Worm (Caenorhabditis elegans) whole organism, young adult: ENCODE measurements around the gene F56C3.9.
A peak's percentile ranks its signal among the peaks of the same experiment; 100 is the strongest.

Experiments used
- B0035.1 ChIP-seq: sonication (generic microtip); optimal IDR thresholded peaks from 2 replicates; lab custom pipeline; 2016; ENCODE audit warnings: missing genetic modification characterization, mild to moderate bottlenecking, missing compliant biosample characterization, missing genotype, missing genetic modification reagents
- F22D6.2 ChIP-seq: sonication (generic microtip); optimal IDR thresholded peaks from 2 replicates; lab custom pipeline; 2016; ENCODE audit warnings: mild to moderate bottlenecking, missing genetic modification characterization, missing compliant biosample characterization
- F39B2.1 ChIP-seq: fragments of 200-800 bp; sonication (Bioruptor generic); IDR thresholded peaks from 2 replicates; pipeline ENCODE4 v1.3.6; 2022; ENCODE audit warnings: missing genetic modification reagents, missing genetic modification characterization, missing compliant biosample characterization
- F49E8.2 ChIP-seq: sonication (generic microtip); optimal IDR thresholded peaks from 3 replicates; lab custom pipeline; 2017; ENCODE audit warnings: missing genetic modification characterization, mild to moderate bottlenecking, missing compliant biosample characterization, antibody characterized with exemption, moderate library complexity; ENCODE audit not compliant: insufficient read depth
- F57A8.1 ChIP-seq: fragments of 200-800 bp; sonication (Bioruptor generic); optimal IDR thresholded peaks from 2 replicates; lab custom pipeline; 2018; ENCODE audit warnings: mild to moderate bottlenecking, missing genetic modification characterization, moderate library complexity, missing compliant biosample characterization
- K12H6.12 ChIP-seq: fragments of 200-800 bp; sonication (Bioruptor generic); optimal IDR thresholded peaks from 2 replicates; lab custom pipeline; 2018; ENCODE audit warnings: mild to moderate bottlenecking, missing genetic modification characterization, missing compliant biosample characterization
- T07F8.4 ChIP-seq: sonication (generic microtip); optimal IDR thresholded peaks from 2 replicates; lab custom pipeline; 2016; ENCODE audit warnings: mild to moderate bottlenecking, missing genetic modification characterization, moderate library complexity, missing compliant biosample characterization
- T26A5.8 ChIP-seq: sonication (generic microtip); optimal IDR thresholded peaks from 2 replicates; lab custom pipeline; 2016; ENCODE audit warnings: missing genetic modification characterization, missing compliant biosample characterization
- Y67H2A.10 ChIP-seq: fragments of 200-800 bp; sonication (Bioruptor generic); conservative IDR thresholded peaks from 2 replicates; pipeline ENCODE4 v1.3.6; 2022; ENCODE audit warnings: missing genetic modification reagents, missing genetic modification characterization, missing compliant biosample characterization
- ZK185.1 ChIP-seq: sonication (generic microtip); optimal IDR thresholded peaks from 2 replicates; lab custom pipeline; 2016; ENCODE audit warnings: mild to moderate bottlenecking, missing genetic modification characterization, missing compliant biosample characterization; ENCODE audit not compliant: poor library complexity, severe bottlenecking
- cebp-1 ChIP-seq, 2 experiments: fragments of 200-800 bp in 1 of 2; sonication (Bioruptor generic) in 1 of 2; sonication (generic microtip) in 1 of 2; IDR thresholded peaks in 1 of 2; optimal IDR thresholded peaks in 1 of 2; 2 replicates each; pipeline versions ENCODE4 v1.3.6 to Lab custom; 2017 to 2022; ENCODE audit warnings: missing compliant biosample characterization in 2 of 2, missing genetic modification characterization in 2 of 2, mild to moderate bottlenecking in 1 of 2, missing genetic modification reagents in 1 of 2, moderate library complexity in 1 of 2
- ceh-100 ChIP-seq: fragments of 200-800 bp; sonication (Bioruptor generic); IDR thresholded peaks from 2 replicates; pipeline ENCODE4 v1.3.6; 2022; ENCODE audit warnings: missing genetic modification reagents, missing genetic modification characterization, missing compliant biosample characterization
- ceh-40 ChIP-seq: fragments of 200-800 bp; sonication (Bioruptor generic); IDR thresholded peaks from 2 replicates; pipeline ENCODE4 v1.3.6; 2022; ENCODE audit warnings: missing genetic modification characterization, missing compliant biosample characterization
- ceh-58 ChIP-seq: fragments of 200-800 bp; sonication (Bioruptor generic); IDR thresholded peaks from 2 replicates; pipeline ENCODE4 v1.3.6; 2022; ENCODE audit warnings: missing genetic modification characterization, missing compliant biosample characterization
- ceh-91 ChIP-seq: fragments of 200-800 bp; sonication (Bioruptor generic); IDR thresholded peaks from 2 replicates; pipeline ENCODE4 v1.3.6; 2022; ENCODE audit warnings: missing genetic modification reagents, missing genetic modification characterization, missing compliant biosample characterization
- die-1 ChIP-seq: sonication (generic microtip); optimal IDR thresholded peaks from 2 replicates; lab custom pipeline; 2016; ENCODE audit warnings: missing genotype, mild to moderate bottlenecking, missing genetic modification characterization, missing compliant biosample characterization
- dox-1 ChIP-seq: fragments of 200-800 bp; sonication (Bioruptor generic); IDR thresholded peaks from 2 replicates; pipeline ENCODE4 v1.3.6; 2022; ENCODE audit warnings: missing genetic modification reagents, missing genetic modification characterization, missing compliant biosample characterization
- dpff-1 ChIP-seq: sonication (generic microtip); optimal IDR thresholded peaks from 2 replicates; lab custom pipeline; 2017; ENCODE audit warnings: mild to moderate bottlenecking, missing genetic modification characterization, missing compliant biosample characterization
- dpl-1 ChIP-seq: fragments of 150-350 bp; optimal IDR thresholded peaks from 2 replicates; lab custom pipeline; 2014; ENCODE audit warnings: missing biosample characterization, missing genetic modification reagents, missing genetic modification characterization
- efl-1 ChIP-seq: fragments of 150-350 bp; optimal IDR thresholded peaks from 2 replicates; lab custom pipeline; 2014; ENCODE audit warnings: missing biosample characterization, missing genetic modification reagents, missing genetic modification characterization
- gei-17 ChIP-seq: fragments of 200-800 bp; sonication (Bioruptor generic); optimal IDR thresholded peaks from 2 replicates; lab custom pipeline; 2018; ENCODE audit warnings: mild to moderate bottlenecking, missing genetic modification characterization, missing compliant biosample characterization
- hlh-26 ChIP-seq: fragments of 200-800 bp; sonication (Bioruptor generic); conservative IDR thresholded peaks from 2 replicates; pipeline ENCODE4 v1.3.6; 2022; ENCODE audit warnings: missing genetic modification reagents, missing genetic modification characterization, missing compliant biosample characterization
- hmg-1.2 ChIP-seq: fragments of 200-800 bp; sonication (Bioruptor generic); IDR thresholded peaks from 2 replicates; pipeline ENCODE4 v1.3.6; 2022; ENCODE audit warnings: missing genetic modification reagents, missing genetic modification characterization, missing compliant biosample characterization
- hsf-1 ChIP-seq: fragments of 200-800 bp; sonication (Bioruptor generic); IDR thresholded peaks from 2 replicates; pipeline ENCODE4 v1.3.6; 2022; ENCODE audit warnings: missing genetic modification reagents, missing genetic modification characterization, missing compliant biosample characterization
- lag-1 ChIP-seq: fragments of 200-800 bp; sonication (Bioruptor generic); IDR thresholded peaks from 2 replicates; pipeline ENCODE4 v1.3.6; 2022; ENCODE audit warnings: missing genetic modification reagents, missing genetic modification characterization, missing compliant biosample characterization
- let-607 ChIP-seq, 2 experiments: fragments of 200-800 bp in 1 of 2; sonication (Bioruptor generic) in 1 of 2; sonication (generic microtip) in 1 of 2; optimal IDR thresholded peaks; 2 replicates each; lab custom pipeline; 2016 to 2018; ENCODE audit warnings: mild to moderate bottlenecking in 2 of 2, missing compliant biosample characterization in 2 of 2, missing genetic modification characterization in 2 of 2, moderate library complexity in 2 of 2, missing genotype in 1 of 2
- madf-6 ChIP-seq: fragments of 200-800 bp; sonication (Bioruptor generic); IDR thresholded peaks from 2 replicates; pipeline ENCODE4 v1.3.6; 2022; ENCODE audit warnings: missing genetic modification reagents, missing genetic modification characterization, missing compliant biosample characterization
- nfya-1 ChIP-seq: sonication (generic microtip); optimal IDR thresholded peaks from 2 replicates; lab custom pipeline; 2017; ENCODE audit warnings: antibody characterized with exemption, missing compliant biosample characterization, missing genetic modification characterization, borderline replicate concordance; ENCODE audit not compliant: insufficient read depth
- nhr-120 ChIP-seq: fragments of 200-800 bp; sonication (Bioruptor generic); IDR thresholded peaks from 2 replicates; pipeline ENCODE4 v1.3.6; 2022; ENCODE audit warnings: missing genetic modification characterization, missing compliant biosample characterization
- nhr-27 ChIP-seq: fragments of 200-800 bp; sonication (Bioruptor generic); optimal IDR thresholded peaks from 2 replicates; lab custom pipeline; 2018; ENCODE audit warnings: mild to moderate bottlenecking, missing genetic modification characterization, moderate library complexity, missing compliant biosample characterization
- pha-4 ChIP-seq: fragments of 150-350 bp; sonication (generic microtip); optimal IDR thresholded peaks from 2 replicates; lab custom pipeline; 2014; ENCODE audit warnings: missing biosample characterization, missing genetic modification reagents, missing genetic modification characterization
- rec-8 ChIP-seq, 2 experiments: sonication (generic microtip); optimal IDR thresholded peaks; 2 replicates each; lab custom pipeline; 2016; ENCODE audit warnings: mild to moderate bottlenecking in 2 of 2, missing genetic modification characterization in 2 of 2, missing genetic modification reagents in 2 of 2, missing genotype in 2 of 2, missing biosample characterization in 1 of 2, missing compliant biosample characterization in 1 of 2, moderate library complexity in 1 of 2
- repo-1 ChIP-seq: sonication (generic microtip); optimal IDR thresholded peaks from 2 replicates; lab custom pipeline; 2017; ENCODE audit warnings: mild to moderate bottlenecking, missing genetic modification characterization, missing compliant biosample characterization
- tbx-9 ChIP-seq: sonication (generic microtip); optimal IDR thresholded peaks from 2 replicates; lab custom pipeline; 2016; ENCODE audit warnings: borderline replicate concordance, missing genetic modification characterization, inconsistent platforms, missing compliant biosample characterization
- tlf-1 ChIP-seq: fragments of 200-800 bp; sonication (Bioruptor generic); optimal IDR thresholded peaks from 2 replicates; lab custom pipeline; 2018; ENCODE audit warnings: mild to moderate bottlenecking, missing genetic modification characterization, missing compliant biosample characterization
- unc-130 ChIP-seq: sonication (generic microtip); optimal IDR thresholded peaks from 2 replicates; lab custom pipeline; 2016; ENCODE audit warnings: missing genetic modification reagents, missing genetic modification characterization, missing compliant biosample characterization
- ztf-25 ChIP-seq: fragments of 200-800 bp; sonication (Bioruptor generic); IDR thresholded peaks from 2 replicates; pipeline ENCODE4 v1.3.6; 2022; ENCODE audit warnings: missing genetic modification reagents, missing genetic modification characterization, missing compliant biosample characterization
- ztf-28 ChIP-seq: fragments of 200-800 bp; sonication (Bioruptor generic); IDR thresholded peaks from 2 replicates; pipeline ENCODE4 v1.3.6; 2022; ENCODE audit warnings: missing genetic modification reagents, missing genetic modification characterization, missing compliant biosample characterization

F56C3.9 gene

DNA sequence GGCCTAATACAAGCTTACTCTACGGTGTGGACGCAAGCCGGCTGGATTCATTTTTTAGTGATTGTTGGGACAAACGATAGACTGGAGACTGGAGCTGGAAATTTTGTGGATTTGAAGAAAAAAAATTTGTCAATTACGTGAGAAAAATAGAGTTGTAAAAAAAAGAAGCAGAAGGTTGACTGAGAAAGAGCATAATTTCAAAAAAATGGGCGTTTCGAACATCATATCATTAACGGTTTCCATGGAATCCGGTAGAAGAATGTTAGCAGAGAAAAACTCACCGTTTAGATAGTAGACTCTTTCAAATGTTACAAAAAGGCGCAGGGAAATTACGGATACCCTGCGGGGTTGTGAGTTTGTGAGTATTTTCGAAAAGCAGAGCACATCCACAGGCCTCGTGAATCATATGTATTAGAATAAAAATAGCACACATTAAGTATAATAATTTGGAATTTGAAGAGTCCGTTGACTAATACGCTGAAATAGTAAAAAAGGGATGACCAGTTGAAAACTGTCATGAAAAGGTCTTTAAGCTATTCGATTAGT, 23.0 kb downstream of the F56C3.9 start, which contains the start of gene F56C3.7:
Gene F56C3.7, minus strand, starts transcription at position 51 of the 546 bp plus-strand sequence.
- peak; percentile 15; the same call in 1 of the 2 replicates for TF ChIP-seq hmg-1.2
- no peak for TF ChIP-seq ceh-40 (GFP tag; lab: Robert Waterston, UW)
- peak; percentile 77 for TF ChIP-seq gei-17 (GFP tag; lab: Kevin White, UChicago)
- TF ChIP-seq dox-1, result 0 out of 2 replicates have a peak, but pooled peaks have one; percentile 41

DNA sequence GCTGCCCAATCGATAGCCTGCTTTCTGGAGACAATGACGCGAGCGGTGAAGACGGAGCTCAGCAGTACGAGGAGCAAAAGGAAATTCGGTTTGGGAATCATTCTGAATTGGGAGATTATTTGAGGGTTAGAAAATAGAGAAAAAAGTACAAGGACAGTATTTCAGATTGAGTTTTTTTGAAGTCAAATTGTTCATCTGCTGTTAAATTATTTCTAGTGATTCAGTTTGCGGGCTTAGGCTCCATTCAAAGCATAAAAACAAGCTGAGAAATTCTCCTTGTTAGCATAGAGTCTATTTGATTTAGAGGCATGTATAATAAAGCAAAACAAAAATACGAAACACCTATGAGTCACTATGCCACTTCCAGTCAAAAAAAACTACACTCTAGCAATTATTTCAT, 26.4 kb downstream of the F56C3.9 start, which contains the start of gene dgn-2:
Gene dgn-2, minus strand, starts transcription at position 101 of the 400 bp plus-strand sequence.
- no peak for TF ChIP-seq tlf-1 (GFP tag; lab: Kevin White, UChicago)
- no peak for TF ChIP-seq cebp-1 (GFP tag; IDR thresholded peaks at IDR 0.05; lab: Robert Waterston, UW)
- TF ChIP-seq cebp-1 (tag; optimal IDR thresholded peaks at IDR 0.05; lab: Kevin White, UChicago), result no peak
- no peak for TF ChIP-seq tbx-9 (tag; lab: Kevin White, UChicago)
- no peak for TF ChIP-seq ceh-100 (GFP tag; lab: Robert Waterston, UW)

DNA sequence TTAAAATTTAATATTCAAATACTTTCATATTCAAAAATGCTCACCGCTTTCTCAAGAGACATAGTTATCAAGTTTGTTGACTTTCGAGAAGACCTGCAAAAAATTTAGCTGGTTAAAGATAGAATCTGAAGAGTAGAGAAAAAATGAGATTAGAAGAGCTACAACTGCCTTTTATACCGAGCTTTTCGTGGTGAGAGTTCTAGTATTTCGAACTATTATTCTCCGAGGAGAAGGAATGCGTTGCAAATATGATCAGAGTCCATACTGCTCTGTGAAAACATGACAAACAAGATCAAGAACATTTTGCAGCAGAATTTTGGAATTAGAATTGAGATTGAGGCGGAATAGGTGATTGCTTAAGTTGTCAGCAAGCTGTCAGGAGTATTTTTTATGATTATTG, 33.2 kb downstream of the F56C3.9 start, which contains the start of gene F56C3.4:
Gene F56C3.4, minus strand, starts transcription at position 101 of the 400 bp plus-strand sequence.
- TF ChIP-seq unc-130 (GFP tag; lab: Kevin White, UChicago), result no peak
- TF ChIP-seq ceh-91 (GFP tag; lab: Robert Waterston, UW), result no peak
- no peak for TF ChIP-seq ztf-28 (GFP tag; lab: Robert Waterston, UW)
- TF ChIP-seq rec-8 (tag; optimal IDR thresholded peaks at IDR 0.05; lab: Kevin White, UChicago), result no peak
- no peak for TF ChIP-seq tbx-9 (tag; lab: Kevin White, UChicago)
- TF ChIP-seq F22D6.2 (tag; lab: Kevin White, UChicago), result no peak
- no peak for TF ChIP-seq hlh-26 (GFP tag; lab: Robert Waterston, UW)
- no peak for TF ChIP-seq T26A5.8 (tag; lab: Kevin White, UChicago)
- TF ChIP-seq let-607 (tag; optimal IDR thresholded peaks at IDR 0.05; lab: Kevin White, UChicago), result no peak
- no peak for TF ChIP-seq dpl-1 (GFP tag; lab: Kevin White, UChicago)
- TF ChIP-seq cebp-1 (GFP tag; IDR thresholded peaks at IDR 0.05; lab: Robert Waterston, UW), result no peak
- TF ChIP-seq cebp-1 (tag; optimal IDR thresholded peaks at IDR 0.05; lab: Kevin White, UChicago), result no peak
- no peak for TF ChIP-seq pha-4 (tag; lab: Kevin White, UChicago)
- no peak for TF ChIP-seq ztf-25 (GFP tag; lab: Robert Waterston, UW)
- no peak for TF ChIP-seq efl-1 (GFP tag; lab: Kevin White, UChicago)
- TF ChIP-seq lag-1 (GFP tag; lab: Robert Waterston, UW), result no peak
- no peak for TF ChIP-seq F49E8.2 (tag; lab: Kevin White, UChicago)
- no peak for TF ChIP-seq madf-6
- no peak for TF ChIP-seq T07F8.4
- TF ChIP-seq repo-1 (tag; lab: Kevin White, UChicago), result no peak
- TF ChIP-seq, all 124 proteins: peak for 0

DNA sequence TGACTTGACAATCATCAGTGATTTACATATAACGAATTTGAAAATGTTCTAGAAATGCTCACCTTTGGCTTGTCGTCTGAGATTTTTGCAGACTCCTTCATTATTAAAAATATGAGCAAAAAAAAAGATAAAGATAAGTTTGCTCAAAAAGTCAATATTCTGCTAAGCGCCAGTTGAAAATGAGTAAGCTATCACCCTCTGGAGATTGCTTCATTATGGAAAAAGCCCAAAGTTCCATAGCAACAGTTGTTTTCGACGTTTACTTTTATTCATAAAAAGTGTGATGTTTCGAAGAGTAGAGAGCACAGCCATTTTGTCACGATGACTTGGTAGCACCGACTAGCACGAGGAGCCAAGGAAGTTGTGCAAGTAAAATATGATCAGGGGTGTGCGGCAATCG, 35.5 kb downstream of the F56C3.9 start, which contains the start of gene F56C3.3:
Gene F56C3.3, minus strand, starts transcription at position 101 of the 400 bp plus-strand sequence.
- TF ChIP-seq K12H6.12 (tag; lab: Kevin White, UChicago) (no peak), hsf-1 (GFP tag; lab: Robert Waterston, UW) (no peak), unc-130 (GFP tag; lab: Kevin White, UChicago) (no peak), Y67H2A.10 (GFP tag; lab: Robert Waterston, UW) (no peak), B0035.1 (tag; lab: Kevin White, UChicago) (no peak), F57A8.1 (GFP tag; lab: Kevin White, UChicago) (no peak), nfya-1 (tag; lab: Kevin White, UChicago) (no peak), dpff-1 (tag; lab: Kevin White, UChicago) (no peak), ZK185.1 (tag; lab: Kevin White, UChicago) (no peak), nhr-27 (tag; lab: Kevin White, UChicago) (no peak), nhr-120 (GFP tag; lab: Robert Waterston, UW) (no peak), madf-6 (no peak), ceh-58 (GFP tag; lab: Robert Waterston, UW) (no peak), die-1 (tag; lab: Kevin White, UChicago) (no peak), lag-1 (GFP tag; lab: Robert Waterston, UW) (no peak), F39B2.1 (no peak), ceh-40 (GFP tag; lab: Robert Waterston, UW) (no peak)
